Worm (Caenorhabditis elegans) whole organism, young adult: ENCODE data around the gene msp-152.

ENCODE experiments used
- B0035.1 ChIP-seq: sonication (generic microtip); optimal IDR thresholded peaks from 2 replicates; lab custom pipeline; 2016; ENCODE audit warnings: missing genetic modification characterization, mild to moderate bottlenecking, missing compliant biosample characterization, missing genotype, missing genetic modification reagents
- C17E4.6 ChIP-seq: fragments of 200-800 bp; sonication (Bioruptor generic); IDR thresholded peaks from 2 replicates; pipeline ENCODE4 v1.3.6; 2022; ENCODE audit warnings: missing genetic modification reagents, missing genetic modification characterization, missing compliant biosample characterization
- D2030.7 ChIP-seq: fragments of 200-800 bp; sonication (Bioruptor generic); IDR thresholded peaks from 2 replicates; pipeline ENCODE4 v1.3.6; 2022; ENCODE audit warnings: missing genetic modification reagents, missing genetic modification characterization, missing compliant biosample characterization
- F22D6.2 ChIP-seq: sonication (generic microtip); optimal IDR thresholded peaks from 2 replicates; lab custom pipeline; 2016; ENCODE audit warnings: mild to moderate bottlenecking, missing genetic modification characterization, missing compliant biosample characterization
- K11D2.4 ChIP-seq: fragments of 200-800 bp; sonication (Bioruptor generic); IDR thresholded peaks from 2 replicates; pipeline ENCODE4 v1.3.6; 2022; ENCODE audit warnings: missing genetic modification reagents, missing genetic modification characterization, missing compliant biosample characterization
- K12H6.12 ChIP-seq: fragments of 200-800 bp; sonication (Bioruptor generic); optimal IDR thresholded peaks from 2 replicates; lab custom pipeline; 2018; ENCODE audit warnings: mild to moderate bottlenecking, missing genetic modification characterization, missing compliant biosample characterization
- Y53F4B.3 ChIP-seq: fragments of 200-800 bp; sonication (Bioruptor generic); IDR thresholded peaks from 2 replicates; pipeline ENCODE4 v1.3.6; 2022; ENCODE audit warnings: missing genetic modification reagents, missing genetic modification characterization, missing compliant biosample characterization
- Y67H2A.10 ChIP-seq: fragments of 200-800 bp; sonication (Bioruptor generic); conservative IDR thresholded peaks from 2 replicates; pipeline ENCODE4 v1.3.6; 2022; ENCODE audit warnings: missing genetic modification reagents, missing genetic modification characterization, missing compliant biosample characterization
- Y79H2A.3 ChIP-seq: fragments of 200-800 bp; sonication (Bioruptor generic); conservative IDR thresholded peaks from 2 replicates; pipeline ENCODE4 v1.3.6; 2022; ENCODE audit warnings: missing genetic modification reagents, missing genetic modification characterization, missing compliant biosample characterization
- Y95B8A.8 ChIP-seq: fragments of 200-800 bp; sonication (Bioruptor generic); IDR thresholded peaks from 2 replicates; pipeline ENCODE4 v1.3.6; 2022; ENCODE audit warnings: missing genetic modification reagents, missing genetic modification characterization, missing compliant biosample characterization
- ZK185.1 ChIP-seq: sonication (generic microtip); optimal IDR thresholded peaks from 2 replicates; lab custom pipeline; 2016; ENCODE audit warnings: mild to moderate bottlenecking, missing genetic modification characterization, missing compliant biosample characterization; ENCODE audit not compliant: poor library complexity, severe bottlenecking
- athp-1 ChIP-seq: sonication (generic microtip); optimal IDR thresholded peaks from 2 replicates; lab custom pipeline; 2017; ENCODE audit warnings: mild to moderate bottlenecking, missing genetic modification characterization, missing compliant biosample characterization
- attf-5 ChIP-seq: fragments of 200-800 bp; sonication (Bioruptor generic); optimal IDR thresholded peaks from 2 replicates; lab custom pipeline; 2018; ENCODE audit warnings: mild to moderate bottlenecking, missing genetic modification characterization, missing compliant biosample characterization
- cebp-1 ChIP-seq, 2 experiments: fragments of 200-800 bp in 1 of 2; sonication (Bioruptor generic) in 1 of 2; sonication (generic microtip) in 1 of 2; IDR thresholded peaks in 1 of 2; optimal IDR thresholded peaks in 1 of 2; 2 replicates each; pipeline versions ENCODE4 v1.3.6 to Lab custom; 2017 to 2022; ENCODE audit warnings: missing compliant biosample characterization in 2 of 2, missing genetic modification characterization in 2 of 2, mild to moderate bottlenecking in 1 of 2, missing genetic modification reagents in 1 of 2, moderate library complexity in 1 of 2
- ceh-27 ChIP-seq: fragments of 200-800 bp; sonication (Bioruptor generic); optimal IDR thresholded peaks from 2 replicates; lab custom pipeline; 2018; ENCODE audit warnings: mild to moderate bottlenecking, missing genetic modification characterization, moderate library complexity, missing compliant biosample characterization
- ceh-40 ChIP-seq: fragments of 200-800 bp; sonication (Bioruptor generic); IDR thresholded peaks from 2 replicates; pipeline ENCODE4 v1.3.6; 2022; ENCODE audit warnings: missing genetic modification characterization, missing compliant biosample characterization
- ceh-58 ChIP-seq: fragments of 200-800 bp; sonication (Bioruptor generic); IDR thresholded peaks from 2 replicates; pipeline ENCODE4 v1.3.6; 2022; ENCODE audit warnings: missing genetic modification characterization, missing compliant biosample characterization
- ceh-79 ChIP-seq: sonication (generic microtip); optimal IDR thresholded peaks from 2 replicates; lab custom pipeline; 2017; ENCODE audit warnings: mild to moderate bottlenecking, missing genetic modification characterization, missing compliant biosample characterization
- dpl-1 ChIP-seq: fragments of 150-350 bp; optimal IDR thresholded peaks from 2 replicates; lab custom pipeline; 2014; ENCODE audit warnings: missing biosample characterization, missing genetic modification reagents, missing genetic modification characterization
- efl-1 ChIP-seq: fragments of 150-350 bp; optimal IDR thresholded peaks from 2 replicates; lab custom pipeline; 2014; ENCODE audit warnings: missing biosample characterization, missing genetic modification reagents, missing genetic modification characterization
- egrh-3 ChIP-seq: fragments of 200-800 bp; sonication (Bioruptor generic); IDR thresholded peaks from 2 replicates; pipeline ENCODE4 v1.3.6; 2022; ENCODE audit warnings: missing genetic modification reagents, missing genetic modification characterization, missing compliant biosample characterization
- gei-17 ChIP-seq: fragments of 200-800 bp; sonication (Bioruptor generic); optimal IDR thresholded peaks from 2 replicates; lab custom pipeline; 2018; ENCODE audit warnings: mild to moderate bottlenecking, missing genetic modification characterization, missing compliant biosample characterization
- hmg-20 ChIP-seq: fragments of 200-800 bp; sonication (Bioruptor generic); IDR thresholded peaks from 2 replicates; pipeline ENCODE4 v1.3.6; 2022; ENCODE audit warnings: missing genetic modification reagents, missing genetic modification characterization, missing compliant biosample characterization
- hsf-1 ChIP-seq: fragments of 200-800 bp; sonication (Bioruptor generic); IDR thresholded peaks from 2 replicates; pipeline ENCODE4 v1.3.6; 2022; ENCODE audit warnings: missing genetic modification reagents, missing genetic modification characterization, missing compliant biosample characterization
- let-607 ChIP-seq, 2 experiments: fragments of 200-800 bp in 1 of 2; sonication (Bioruptor generic) in 1 of 2; sonication (generic microtip) in 1 of 2; optimal IDR thresholded peaks; 2 replicates each; lab custom pipeline; 2016 to 2018; ENCODE audit warnings: mild to moderate bottlenecking in 2 of 2, missing compliant biosample characterization in 2 of 2, missing genetic modification characterization in 2 of 2, moderate library complexity in 2 of 2, missing genotype in 1 of 2
- lin-26 ChIP-seq: fragments of 200-800 bp; sonication (Bioruptor generic); IDR thresholded peaks from 2 replicates; pipeline ENCODE4 v1.3.6; 2022; ENCODE audit warnings: missing genetic modification reagents, missing genetic modification characterization, missing compliant biosample characterization
- lin-40 ChIP-seq: sonication (generic microtip); optimal IDR thresholded peaks from 2 replicates; lab custom pipeline; 2016; ENCODE audit warnings: missing genetic modification characterization, mild to moderate bottlenecking, missing compliant biosample characterization, missing genotype, missing genetic modification reagents
- lin-54 ChIP-seq: fragments of 200-800 bp; sonication (Bioruptor generic); optimal IDR thresholded peaks from 2 replicates; lab custom pipeline; 2018; ENCODE audit warnings: mild to moderate bottlenecking, missing genetic modification characterization, missing compliant biosample characterization
- lir-1 ChIP-seq: fragments of 200-800 bp; sonication (Bioruptor generic); conservative IDR thresholded peaks from 2 replicates; pipeline ENCODE4 v1.3.6; 2022; ENCODE audit warnings: missing genetic modification reagents, missing genetic modification characterization, missing compliant biosample characterization
- lsl-1 ChIP-seq: fragments of 200-800 bp; sonication (Bioruptor generic); optimal IDR thresholded peaks from 2 replicates; lab custom pipeline; 2018; ENCODE audit warnings: mild to moderate bottlenecking, missing genetic modification characterization, moderate library complexity, missing compliant biosample characterization
- madf-10 ChIP-seq: sonication (generic microtip); optimal IDR thresholded peaks from 2 replicates; lab custom pipeline; 2016; ENCODE audit warnings: mild to moderate bottlenecking, missing genetic modification characterization, missing compliant biosample characterization
- madf-3 ChIP-seq: fragments of 200-800 bp; sonication (Bioruptor generic); IDR thresholded peaks from 2 replicates; pipeline ENCODE4 v1.3.6; 2022; ENCODE audit warnings: missing genetic modification reagents, missing genetic modification characterization, missing compliant biosample characterization
- madf-6 ChIP-seq: fragments of 200-800 bp; sonication (Bioruptor generic); IDR thresholded peaks from 2 replicates; pipeline ENCODE4 v1.3.6; 2022; ENCODE audit warnings: missing genetic modification reagents, missing genetic modification characterization, missing compliant biosample characterization
- mcd-1 ChIP-seq: fragments of 200-800 bp; sonication (Bioruptor generic); IDR thresholded peaks from 2 replicates; pipeline ENCODE4 v1.3.6; 2022; ENCODE audit warnings: missing genetic modification reagents, missing genetic modification characterization, missing compliant biosample characterization
- mes-4 ChIP-seq: sonication (generic microtip); optimal IDR thresholded peaks from 2 replicates; lab custom pipeline; 2016; ENCODE audit warnings: missing genotype, missing genetic modification characterization, missing compliant biosample characterization
- nfya-1 ChIP-seq: sonication (generic microtip); optimal IDR thresholded peaks from 2 replicates; lab custom pipeline; 2017; ENCODE audit warnings: antibody characterized with exemption, missing compliant biosample characterization, missing genetic modification characterization, borderline replicate concordance; ENCODE audit not compliant: insufficient read depth
- pha-4 ChIP-seq: fragments of 150-350 bp; sonication (generic microtip); optimal IDR thresholded peaks from 2 replicates; lab custom pipeline; 2014; ENCODE audit warnings: missing biosample characterization, missing genetic modification reagents, missing genetic modification characterization
- repo-1 ChIP-seq: sonication (generic microtip); optimal IDR thresholded peaks from 2 replicates; lab custom pipeline; 2017; ENCODE audit warnings: mild to moderate bottlenecking, missing genetic modification characterization, missing compliant biosample characterization
- rpc-1 ChIP-seq, 2 experiments: fragments of 150-350 bp in 1 of 2; sonication (generic microtip) in 1 of 2; optimal IDR thresholded peaks; 2 replicates each; lab custom pipeline; 2014 to 2018; ENCODE audit warnings: missing biosample characterization in 1 of 2, missing genetic modification characterization in 1 of 2, missing genetic modification reagents in 1 of 2, missing genotype in 1 of 2
- sea-2 ChIP-seq: fragments of 200-800 bp; sonication (Bioruptor generic); IDR thresholded peaks from 2 replicates; pipeline ENCODE4 v1.3.6; 2022; ENCODE audit warnings: missing genetic modification characterization, missing compliant biosample characterization
- snpc-4 ChIP-seq, 5 experiments: fragments of 150-350 bp in 1 of 5; sonication (generic microtip) in 4 of 5; optimal IDR thresholded peaks; 2 replicates each; lab custom pipeline; 2014 to 2018; ENCODE audit warnings: missing genetic modification characterization in 5 of 5, missing biosample characterization in 3 of 5, antibody characterized with exemption in 2 of 5, mild to moderate bottlenecking in 2 of 5, missing compliant biosample characterization in 2 of 5, missing genotype in 2 of 5, moderate library complexity in 2 of 5, missing genetic modification reagents in 1 of 5
- ztf-28 ChIP-seq: fragments of 200-800 bp; sonication (Bioruptor generic); IDR thresholded peaks from 2 replicates; pipeline ENCODE4 v1.3.6; 2022; ENCODE audit warnings: missing genetic modification reagents, missing genetic modification characterization, missing compliant biosample characterization
- ztf-6 ChIP-seq: fragments of 200-800 bp; sonication (Bioruptor generic); IDR thresholded peaks from 2 replicates; pipeline ENCODE4 v1.3.6; 2022; ENCODE audit warnings: missing genetic modification reagents, missing genetic modification characterization, missing compliant biosample characterization

Gene msp-152

DNA sequence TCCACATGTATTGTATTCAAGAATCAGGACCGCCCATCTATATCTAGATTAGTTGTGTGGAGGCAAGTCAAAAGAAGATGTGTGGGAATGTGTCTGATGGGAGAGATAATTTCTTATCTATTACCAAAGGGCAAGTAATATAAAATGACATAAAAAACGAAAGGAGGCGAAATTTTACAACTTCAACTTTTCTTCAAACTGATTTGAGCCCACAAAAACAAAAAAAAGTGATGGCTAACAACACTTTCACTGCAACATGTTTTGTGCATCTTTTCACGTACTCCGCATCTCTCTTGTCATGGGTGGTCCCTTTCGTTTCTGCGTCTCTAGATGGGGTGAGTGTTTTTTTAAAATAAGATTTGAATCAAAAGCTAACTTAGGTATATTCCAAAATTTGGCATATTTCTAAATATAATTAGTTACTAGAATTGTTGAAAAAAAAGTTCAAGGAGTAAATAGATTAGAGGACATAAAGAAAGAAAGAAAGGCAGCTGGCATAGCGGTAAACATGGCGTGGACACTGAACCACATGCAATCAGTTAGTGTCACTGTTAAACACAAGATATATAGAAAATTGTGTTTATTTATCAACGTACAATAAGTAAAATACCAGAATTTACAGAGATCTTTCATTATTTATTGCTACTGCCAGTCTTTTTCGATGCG is 8.8 kb downstream of the msp-152 start, which contains the start of gene ZK546.19:
TSS of gene ZK546.19 (plus strand) at position 186 of the 666 bp plus-strand sequence.
- no peak for TF ChIP-seq F22D6.2
- TF ChIP-seq ZK185.1 (tag; lab: Kevin White, UChicago) = no peak
- no peak for TF ChIP-seq ceh-40
- no peak for TF ChIP-seq cebp-1 (GFP tag; IDR thresholded peaks at IDR 0.05; lab: Robert Waterston, UW)
- TF ChIP-seq cebp-1 (tag; optimal IDR thresholded peaks at IDR 0.05; lab: Kevin White, UChicago) = no peak
- TF ChIP-seq ceh-58 (GFP tag; lab: Robert Waterston, UW) = no peak
- TF ChIP-seq lsl-1 (GFP tag; lab: Kevin White, UChicago) = no peak
- no peak for TF ChIP-seq athp-1 (tag; lab: Kevin White, UChicago)
- no peak for TF ChIP-seq sea-2 (GFP tag; lab: Robert Waterston, UW)
- TF ChIP-seq C17E4.6 = no peak
- TF ChIP-seq Y79H2A.3 (GFP tag; lab: Robert Waterston, UW) = no peak
- no peak for TF ChIP-seq pha-4 (tag; lab: Kevin White, UChicago)
- no peak for TF ChIP-seq ztf-6 (GFP tag; lab: Robert Waterston, UW)
- no peak for TF ChIP-seq madf-10 (tag; lab: Kevin White, UChicago)
- no peak for TF ChIP-seq ceh-79
- TF ChIP-seq, all 124 proteins: peak for 0

DNA sequence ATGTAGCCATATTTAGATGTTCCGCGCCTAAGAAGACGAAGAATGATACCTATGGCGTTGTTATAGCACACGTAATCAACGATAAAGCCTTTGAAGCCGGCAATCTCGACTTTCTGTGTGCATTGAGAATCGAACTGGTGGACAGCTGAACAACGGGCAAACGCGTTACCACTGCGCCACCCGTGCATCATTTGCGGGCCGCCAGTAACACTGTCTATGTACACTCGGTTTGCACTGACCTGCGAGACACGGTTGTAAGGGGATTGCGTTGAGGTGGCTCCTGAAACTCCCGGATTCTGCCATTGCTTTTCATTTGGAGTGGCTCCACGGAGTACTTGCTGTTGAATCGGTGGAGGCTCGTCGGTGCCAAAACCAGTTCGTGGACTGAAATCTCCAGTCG is 9.6 kb downstream of the msp-152 start:
- TF ChIP-seq hmg-20 (GFP tag; lab: Robert Waterston, UW) (peak; percentile 15; the same call in 1 of the 2 replicates), ztf-28 (GFP tag; lab: Robert Waterston, UW) (0 out of 2 replicates have a peak, but pooled peaks have one; percentile 56), Y67H2A.10 (GFP tag; lab: Robert Waterston, UW) (no peak), K12H6.12 (tag; lab: Kevin White, UChicago) (peak; percentile 18), efl-1 (GFP tag; lab: Kevin White, UChicago) (no peak), madf-3 (GFP tag; lab: Robert Waterston, UW) (0 out of 2 replicates have a peak, but pooled peaks have one; percentile 70), D2030.7 (peak; percentile 47; the same call in 1 of the 2 replicates), Y95B8A.8 (peak; percentile 67), Y79H2A.3 (GFP tag; lab: Robert Waterston, UW) (no peak), mes-4 (tag; lab: Kevin White, UChicago) (peak; percentile 76), hsf-1 (peak; percentile 32; the same call in 1 of the 2 replicates), lsl-1 (GFP tag; lab: Kevin White, UChicago) (peak; percentile 48), ceh-27 (GFP tag; lab: Kevin White, UChicago) (peak; percentile 49), attf-5 (GFP tag; lab: Kevin White, UChicago) (peak; percentile 51), gei-17 (GFP tag; lab: Kevin White, UChicago) (peak; percentile 21), B0035.1 (tag; lab: Kevin White, UChicago) (no peak), egrh-3 (GFP tag; lab: Robert Waterston, UW) (no peak), lin-40 (peak; percentile 32), let-607 (tag; optimal IDR thresholded peaks at IDR 0.05; lab: Kevin White, UChicago) (peak in 1 of 2 experiments; percentile 40), rpc-1 (optimal IDR thresholded peaks at IDR 0.05; lab: Kevin White, UChicago) (peak; percentile 73), rpc-1 (tag; optimal IDR thresholded peaks at IDR 0.05; lab: Kevin White, UChicago) (peak; percentile 77), Y53F4B.3 (GFP tag; lab: Robert Waterston, UW) (peak; percentile 38; the same call in 1 of the 2 replicates), K11D2.4 (GFP tag; lab: Robert Waterston, UW) (no peak), F22D6.2 (peak; percentile 46), mcd-1 (GFP tag; lab: Robert Waterston, UW) (peak; percentile 65), lin-26 (GFP tag; lab: Robert Waterston, UW) (peak; percentile 92), dpl-1 (no peak), lir-1 (GFP tag; lab: Robert Waterston, UW) (no peak), madf-6 (GFP tag; lab: Robert Waterston, UW) (peak; percentile 64), C17E4.6 (no peak), cebp-1 (GFP tag; IDR thresholded peaks at IDR 0.05; lab: Robert Waterston, UW) (no peak), cebp-1 (tag; optimal IDR thresholded peaks at IDR 0.05; lab: Kevin White, UChicago) (peak; percentile 60), nfya-1 (no peak), lin-54 (GFP tag; lab: Kevin White, UChicago) (peak; percentile 66), repo-1 (tag; lab: Kevin White, UChicago) (peak; percentile 89), snpc-4 (GFP tag; optimal IDR thresholded peaks at IDR 0.05; lab: Kevin White, UChicago) (peak; percentile 64), snpc-4 (tag; optimal IDR thresholded peaks at IDR 0.05; lab: Kevin White, UChicago) (peak in 3 of 4 experiments; percentile 24 to 56 (median 29))
